Fruit fly (Drosophila melanogaster): ENCODE measurements around the gene gskt.

gskt gene

DNA sequence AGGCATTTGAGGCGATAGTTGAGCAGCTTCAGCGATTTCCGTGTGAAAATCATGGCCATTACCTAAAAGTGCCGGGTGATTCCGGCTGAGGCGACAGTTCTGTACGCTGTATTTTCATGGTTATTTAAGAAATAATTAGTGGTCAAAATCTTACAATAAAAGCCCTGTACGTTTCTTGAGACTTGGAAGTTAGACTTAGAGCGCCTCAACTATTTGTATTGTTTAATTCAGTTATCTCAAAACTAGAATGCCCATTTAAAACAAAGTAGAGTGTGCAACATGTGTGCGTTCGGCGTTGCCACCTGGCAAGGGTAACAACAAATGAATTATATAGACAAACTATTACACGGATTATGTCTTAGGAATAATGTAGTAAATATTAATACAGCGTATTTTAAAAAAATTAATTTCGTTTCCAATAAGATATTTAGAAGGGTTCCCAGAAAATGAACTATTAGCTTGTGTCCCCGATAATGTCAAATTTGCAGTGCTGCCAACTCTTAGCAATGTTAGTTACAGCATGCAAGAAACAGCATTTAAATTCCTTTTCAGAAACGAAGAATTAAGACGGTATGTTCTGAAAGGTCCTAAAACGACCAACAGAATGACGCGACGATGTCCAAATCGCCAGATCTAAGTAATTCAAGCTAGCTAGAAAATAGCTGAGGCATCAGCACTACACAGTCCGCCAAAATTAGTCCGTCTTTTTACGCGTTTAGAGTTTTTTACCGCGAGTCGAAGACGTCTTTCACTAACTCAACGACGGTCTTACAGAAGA, 32.5 kb downstream of the gskt start, which contains the start of gene Gprk2 (continued):
- TF ChIP-seq CG2129 (GFP tag; IDR thresholded peaks at IDR 0.05; ENCODE audit: partially characterized antibody), result no peak
- peak; percentile 100 for TF ChIP-seq nmo (GFP tag; optimal IDR thresholded peaks at IDR 0.05)
- TF ChIP-seq phol (tag; optimal IDR thresholded peaks at IDR 0.05), result peak; percentile 99
- TF ChIP-seq gcm2 (GFP tag; optimal IDR thresholded peaks at IDR 0.05), result peak; percentile 99
- peak; percentile 100 for TF ChIP-seq odd (GFP tag; optimal IDR thresholded peaks at IDR 0.05)
- TF ChIP-seq Xbp1 (GFP tag; optimal IDR thresholded peaks at IDR 0.05), result peak; percentile 100
- TF ChIP-seq ase (GFP tag; IDR thresholded peaks at IDR 0.05), result peak; percentile 100
- peak; percentile 99 for TF ChIP-seq Lhr (GFP tag; optimal IDR thresholded peaks at IDR 0.05)
- TF ChIP-seq Trl (optimal IDR thresholded peaks at IDR 0.05), result no peak
- TF ChIP-seq Trl (GFP tag; optimal IDR thresholded peaks at IDR 0.05), result peak; percentile 100
- TF ChIP-seq Dll (GFP tag; IDR thresholded peaks at IDR 0.05; ENCODE audit: partially characterized antibody), result 0 out of 4 replicates have a peak, but pooled peaks have one; percentile 23
- peak; percentile 99 for TF ChIP-seq CG3065 (GFP tag; optimal IDR thresholded peaks at IDR 0.05)
- peak; percentile 35 for TF ChIP-seq CG15479 (GFP tag; optimal IDR thresholded peaks at IDR 0.05)
- peak in 1 of 2 experiments; percentile 97 for TF ChIP-seq Hr78 (GFP tag; optimal IDR thresholded peaks at IDR 0.05)
- peak; percentile 100 for TF ChIP-seq dpn (GFP tag; optimal IDR thresholded peaks at IDR 0.05)
- no peak for TF ChIP-seq br (optimal IDR thresholded peaks at IDR 0.05)
- TF ChIP-seq CG4820 (GFP tag; optimal IDR thresholded peaks at IDR 0.05), result peak; percentile 99
- peak; percentile 100 for TF ChIP-seq Ptx1 (GFP tag; IDR thresholded peaks at IDR 0.05)
- TF ChIP-seq CG16813 (GFP tag; IDR thresholded peaks at IDR 0.05; ENCODE audit: partially characterized antibody), result no peak
- TF ChIP-seq Meics (GFP tag; optimal IDR thresholded peaks at IDR 0.05), result peak; percentile 100
- TF ChIP-seq prd (optimal IDR thresholded peaks at IDR 0.05), result no peak
- peak; percentile 100 for TF ChIP-seq prd (GFP tag; IDR thresholded peaks at IDR 0.05)
- peak; percentile 99 for TF ChIP-seq D19A (tag; optimal IDR thresholded peaks at IDR 0.05)
- peak; percentile 99 for TF ChIP-seq CG6272 (GFP tag; IDR thresholded peaks at IDR 0.05)
- TF ChIP-seq CG11247 (GFP tag; IDR thresholded peaks at IDR 0.05), result peak; percentile 100
- TF ChIP-seq CG10979 (tag; optimal IDR thresholded peaks at IDR 0.05), result peak; percentile 100
- peak; percentile 100 for TF ChIP-seq CG7372 (GFP tag; IDR thresholded peaks at IDR 0.05)
- TF ChIP-seq ttk (GFP tag; IDR thresholded peaks at IDR 0.05), result peak; percentile 100
- TF ChIP-seq dmrt11E (tag; optimal IDR thresholded peaks at IDR 0.05), result peak; percentile 99
- peak; percentile 90 for TF ChIP-seq CG30020 (tag; optimal IDR thresholded peaks at IDR 0.05)
- peak; percentile 96 for TF ChIP-seq CG31365 (tag; optimal IDR thresholded peaks at IDR 0.05)
- peak; percentile 99 for TF ChIP-seq CG10565 (GFP tag; optimal IDR thresholded peaks at IDR 0.05)
- peak; percentile 98 for TF ChIP-seq CG15696 (tag; optimal IDR thresholded peaks at IDR 0.05)
- peak; percentile 100 for TF ChIP-seq Max (GFP tag; optimal IDR thresholded peaks at IDR 0.05)
- TF ChIP-seq CG6765 (GFP tag; optimal IDR thresholded peaks at IDR 0.05), result peak; percentile 99
- TF ChIP-seq bigmax (GFP tag; optimal IDR thresholded peaks at IDR 0.05), result peak; percentile 89
- TF ChIP-seq ham (GFP tag; IDR thresholded peaks at IDR 0.05), result peak; percentile 99
- peak; percentile 100 for TF ChIP-seq dm (GFP tag; optimal IDR thresholded peaks at IDR 0.05)
- TF ChIP-seq Atf-2 (GFP tag; optimal IDR thresholded peaks at IDR 0.05), result peak; percentile 100
- TF ChIP-seq Antp (GFP tag; optimal IDR thresholded peaks at IDR 0.05), result peak; percentile 100
- TF ChIP-seq az2 (GFP tag; optimal IDR thresholded peaks at IDR 0.05), result peak; percentile 100
- peak; percentile 94 for TF ChIP-seq CG2116 (GFP tag; optimal IDR thresholded peaks at IDR 0.05)
- TF ChIP-seq ems (GFP tag; optimal IDR thresholded peaks at IDR 0.05), result peak; percentile 100
- peak; percentile 99 for TF ChIP-seq CG13894 (tag; optimal IDR thresholded peaks at IDR 0.05)
- TF ChIP-seq Ravus (GFP tag; IDR thresholded peaks at IDR 0.05), result peak; percentile 100
- peak; percentile 100 for TF ChIP-seq esg (GFP tag; conservative IDR thresholded peaks at IDR 0.05)
- peak; percentile 100 for TF ChIP-seq Bteb2 (GFP tag; optimal IDR thresholded peaks at IDR 0.05)
- TF ChIP-seq CG13624 (GFP tag; optimal IDR thresholded peaks at IDR 0.05), result peak; percentile 100
- TF ChIP-seq Oaz (GFP tag; IDR thresholded peaks at IDR 0.05), result peak; percentile 100
- TF ChIP-seq CG3281 (GFP tag; optimal IDR thresholded peaks at IDR 0.05), result peak; percentile 100
